Fruit fly (Drosophila melanogaster) whole organism, embryonic: Measurements from ENCODE around the gene CG9986.

Source experiments
- CG11560 ChIP-seq: fragments of 200-800 bp; sonication (Bioruptor generic); IDR thresholded peaks from 3 replicates; pipeline ENCODE4 v1.3.6; 2022; ENCODE audit warnings: missing biosample characterization, missing genetic modification characterization
- CG12299 ChIP-seq: fragments of 200-800 bp; sonication (Bioruptor generic); optimal IDR thresholded peaks from 2 replicates; lab custom pipeline; 2018; ENCODE audit warnings: missing biosample characterization, mild to moderate bottlenecking, missing genetic modification characterization
- CG13624 ChIP-seq: fragments of 200-800 bp; sonication (Bioruptor generic); optimal IDR thresholded peaks from 2 replicates; lab custom pipeline; 2016; ENCODE audit warnings: missing biosample characterization, missing genetic modification characterization
- CG1602 ChIP-seq: fragments of 200-800 bp; sonication (Bioruptor generic); optimal IDR thresholded peaks from 3 replicates; lab custom pipeline; 2016; ENCODE audit warnings: missing biosample characterization, missing genetic modification characterization
- CG1647 ChIP-seq: fragments of 200-800 bp; sonication (Bioruptor generic); optimal IDR thresholded peaks from 3 replicates; lab custom pipeline; 2016; ENCODE audit warnings: missing biosample characterization, missing genetic modification characterization
- CG17385 ChIP-seq: fragments of 200-800 bp; sonication (Bioruptor generic); optimal IDR thresholded peaks from 3 replicates; lab custom pipeline; 2018; ENCODE audit warnings: missing biosample characterization, mild to moderate bottlenecking, missing genetic modification characterization
- CG34224 ChIP-seq: fragments of 200-800 bp; sonication (Bioruptor generic); IDR thresholded peaks from 3 replicates; pipeline ENCODE4 v1.3.6; 2022; ENCODE audit warnings: missing biosample characterization, missing genetic modification characterization; ENCODE audit not compliant: partially characterized antibody
- CG3838 ChIP-seq: fragments of 200-800 bp; sonication (Bioruptor generic); optimal IDR thresholded peaks from 3 replicates; lab custom pipeline; 2016; ENCODE audit warnings: missing biosample characterization, missing genetic modification characterization
- CG3995 ChIP-seq: fragments of 200-800 bp; sonication (Bioruptor generic); optimal IDR thresholded peaks from 3 replicates; lab custom pipeline; 2016; ENCODE audit warnings: missing biosample characterization, missing genetic modification characterization
- CG4854 ChIP-seq: fragments of 200-800 bp; sonication (Bioruptor generic); optimal IDR thresholded peaks from 2 replicates; lab custom pipeline; 2016; ENCODE audit warnings: missing biosample characterization, missing genetic modification characterization, inconsistent platforms
- CG5245 ChIP-seq: fragments of 200-800 bp; sonication (Bioruptor generic); optimal IDR thresholded peaks from 3 replicates; lab custom pipeline; 2016; ENCODE audit warnings: missing biosample characterization, missing genetic modification characterization
- CG6854 ChIP-seq: fragments of 200-800 bp; sonication (Bioruptor generic); optimal IDR thresholded peaks from 3 replicates; lab custom pipeline; 2017; ENCODE audit warnings: missing biosample characterization, mild to moderate bottlenecking, missing genetic modification characterization
- CG8388 ChIP-seq: fragments of 200-800 bp; sonication (Bioruptor generic); optimal IDR thresholded peaks from 2 replicates; lab custom pipeline; 2019; ENCODE audit warnings: missing biosample characterization, mild to moderate bottlenecking, missing genetic modification characterization, moderate library complexity
- CG9727 ChIP-seq: fragments of 200-800 bp; sonication (Bioruptor generic); optimal IDR thresholded peaks from 3 replicates; lab custom pipeline; 2017; ENCODE audit warnings: missing biosample characterization, mild to moderate bottlenecking, missing genetic modification characterization
- CG9817 ChIP-seq: fragments of 200-800 bp; sonication (Bioruptor generic); optimal IDR thresholded peaks from 2 replicates; lab custom pipeline; 2018; ENCODE audit warnings: missing biosample characterization, mild to moderate bottlenecking, missing genetic modification characterization, moderate library complexity
- D ChIP-seq, 2 experiments: fragments of 200-800 bp in 1 of 2; fragments of >200 bp in 1 of 2; sonication (Bioruptor generic) in 1 of 2; optimal IDR thresholded peaks; 2 replicates in 1 of 2; 3 replicates in 1 of 2; lab custom pipeline; 2017; ENCODE audit warnings: mild to moderate bottlenecking in 1 of 2, missing biosample characterization in 1 of 2, missing genetic modification characterization in 1 of 2, missing genetic modification reagents in 1 of 2
- D19A ChIP-seq: fragments of 200-800 bp; optimal IDR thresholded peaks from 3 replicates; lab custom pipeline; 2019; ENCODE audit warnings: missing biosample characterization, mild to moderate bottlenecking, missing genetic modification characterization, moderate library complexity
- Dip3 ChIP-seq: fragments of 200-800 bp; sonication (Bioruptor generic); optimal IDR thresholded peaks from 3 replicates; lab custom pipeline; 2016; ENCODE audit warnings: missing biosample characterization, missing genetic modification characterization
- Dp ChIP-seq: fragments of 200-800 bp; sonication (Bioruptor generic); optimal IDR thresholded peaks from 2 replicates; lab custom pipeline; 2018; ENCODE audit warnings: missing biosample characterization, mild to moderate bottlenecking, missing genetic modification characterization, moderate library complexity
- Elba2 ChIP-seq: fragments of 200-800 bp; sonication (Bioruptor generic); optimal IDR thresholded peaks from 3 replicates; lab custom pipeline; 2016; ENCODE audit warnings: missing biosample characterization, missing genetic modification characterization
- Fer2 ChIP-seq: fragments of 200-800 bp; sonication (Bioruptor generic); optimal IDR thresholded peaks from 2 replicates; lab custom pipeline; 2018; ENCODE audit warnings: missing biosample characterization, mild to moderate bottlenecking, missing genetic modification characterization, moderate library complexity
- Gsc ChIP-seq: fragments of 200-800 bp; sonication (Bioruptor generic); IDR thresholded peaks from 2 replicates; pipeline ENCODE4 v1.3.6; 2022; ENCODE audit warnings: missing biosample characterization, missing genetic modification characterization
- H15 ChIP-seq: fragments of 200-800 bp; sonication (Bioruptor generic); IDR thresholded peaks from 3 replicates; pipeline ENCODE4 v1.3.6; 2022; ENCODE audit warnings: missing biosample characterization, missing genetic modification characterization
- HLH4C ChIP-seq: fragments of 200-800 bp; sonication (Bioruptor generic); IDR thresholded peaks from 3 replicates; pipeline ENCODE4 v1.3.6; 2022; ENCODE audit warnings: missing biosample characterization, missing genetic modification characterization; ENCODE audit not compliant: partially characterized antibody
- Hmx ChIP-seq: fragments of 200-800 bp; sonication (Bioruptor generic); optimal IDR thresholded peaks from 2 replicates; lab custom pipeline; 2016; ENCODE audit warnings: missing biosample characterization, missing genetic modification characterization
- ap ChIP-seq: fragments of 200-800 bp; sonication (Bioruptor generic); IDR thresholded peaks from 2 replicates; pipeline ENCODE4 v1.3.6; 2022; ENCODE audit warnings: missing biosample characterization, missing genetic modification characterization
- cad ChIP-seq: fragments of >200 bp; optimal IDR thresholded peaks from 2 replicates; lab custom pipeline; 2017; ENCODE audit warnings: missing biosample characterization, missing genetic modification characterization
- caup ChIP-seq: fragments of 200-800 bp; sonication (Bioruptor generic); optimal IDR thresholded peaks from 3 replicates; lab custom pipeline; 2017; ENCODE audit warnings: missing biosample characterization, mild to moderate bottlenecking, missing genetic modification characterization, moderate library complexity; ENCODE audit not compliant: severe bottlenecking
- dm ChIP-seq: fragments of 200-800 bp; sonication (Bioruptor generic); optimal IDR thresholded peaks from 3 replicates; lab custom pipeline; 2016; ENCODE audit warnings: missing biosample characterization, missing genetic modification characterization
- dmrt11E ChIP-seq: fragments of 200-800 bp; sonication (Bioruptor generic); optimal IDR thresholded peaks from 3 replicates; lab custom pipeline; 2018; ENCODE audit warnings: missing biosample characterization, mild to moderate bottlenecking, missing genetic modification characterization, moderate library complexity
- dmrt99B ChIP-seq: fragments of 200-800 bp; sonication (Bioruptor generic); optimal IDR thresholded peaks from 2 replicates; lab custom pipeline; 2018; ENCODE audit warnings: missing biosample characterization, mild to moderate bottlenecking, missing genetic modification characterization, moderate library complexity
- ems ChIP-seq: fragments of 200-800 bp; sonication (Bioruptor generic); optimal IDR thresholded peaks from 3 replicates; lab custom pipeline; 2016; ENCODE audit warnings: missing biosample characterization, missing genetic modification characterization
- fd3F ChIP-seq: fragments of 200-800 bp; sonication (Bioruptor generic); optimal IDR thresholded peaks from 2 replicates; lab custom pipeline; 2018; ENCODE audit warnings: missing biosample characterization, mild to moderate bottlenecking, missing genetic modification characterization, moderate library complexity
- fd96Cb ChIP-seq: fragments of 200-800 bp; sonication (Bioruptor generic); optimal IDR thresholded peaks from 2 replicates; lab custom pipeline; 2018; ENCODE audit warnings: missing biosample characterization, mild to moderate bottlenecking, missing genetic modification characterization, moderate library complexity
- kah ChIP-seq: fragments of 200-800 bp; sonication (Bioruptor generic); optimal IDR thresholded peaks from 2 replicates; lab custom pipeline; 2018; ENCODE audit warnings: missing biosample characterization, mild to moderate bottlenecking, missing genetic modification characterization
- lmd ChIP-seq: fragments of 200-800 bp; sonication (Bioruptor generic); IDR thresholded peaks from 2 replicates; pipeline ENCODE4 v1.3.6; 2022; ENCODE audit warnings: missing biosample characterization, missing genetic modification characterization
- otp ChIP-seq: fragments of 200-800 bp; sonication (Bioruptor generic); IDR thresholded peaks from 3 replicates; pipeline ENCODE4, ENCODE4 v1.3.6; 2022; ENCODE audit warnings: missing biosample characterization, missing genetic modification characterization
- pita ChIP-seq: fragments of 200-800 bp; sonication (Bioruptor generic); optimal IDR thresholded peaks from 2 replicates; lab custom pipeline; 2017; ENCODE audit warnings: missing biosample characterization, mild to moderate bottlenecking, missing genetic modification characterization
- psq ChIP-seq: fragments of 200-800 bp; sonication (Bioruptor generic); optimal IDR thresholded peaks from 2 replicates; lab custom pipeline; 2017; ENCODE audit warnings: missing biosample characterization, missing genetic modification characterization
- ranshi ChIP-seq: fragments of 200-800 bp; sonication (Bioruptor generic); IDR thresholded peaks from 2 replicates; pipeline ENCODE4 v1.3.6; 2022; ENCODE audit warnings: missing biosample characterization, missing genetic modification characterization
- row ChIP-seq: fragments of 200-800 bp; sonication (Bioruptor generic); IDR thresholded peaks from 3 replicates; pipeline ENCODE4 v1.3.6; 2022; ENCODE audit warnings: missing biosample characterization, missing genetic modification characterization
- sd ChIP-seq: fragments of 200-800 bp; sonication (Bioruptor generic); optimal IDR thresholded peaks from 3 replicates; lab custom pipeline; 2018; ENCODE audit warnings: missing biosample characterization, mild to moderate bottlenecking, missing genetic modification characterization, moderate library complexity
- seq ChIP-seq: fragments of 200-800 bp; sonication (Bioruptor generic); IDR thresholded peaks from 2 replicates; pipeline ENCODE4 v1.3.6; 2022; ENCODE audit warnings: missing biosample characterization, missing genetic modification characterization
- slou ChIP-seq: fragments of 200-800 bp; sonication (Bioruptor generic); optimal IDR thresholded peaks from 3 replicates; lab custom pipeline; 2016; ENCODE audit warnings: missing biosample characterization, missing genetic modification characterization
- tap ChIP-seq: fragments of 200-800 bp; optimal IDR thresholded peaks from 3 replicates; lab custom pipeline; 2019; ENCODE audit warnings: missing biosample characterization, mild to moderate bottlenecking, missing genetic modification characterization, moderate library complexity
- ttk ChIP-seq: fragments of 200-800 bp; sonication (Bioruptor generic); IDR thresholded peaks from 2 replicates; pipeline ENCODE4 v2.1.2; 2022; ENCODE audit warnings: missing biosample characterization, missing genetic modification characterization
- usp ChIP-seq: fragments of >200 bp; optimal IDR thresholded peaks from 2 replicates; lab custom pipeline; 2017; ENCODE audit warnings: missing biosample characterization, missing genetic modification characterization
- vfl ChIP-seq: fragments of 200-800 bp; sonication (Bioruptor generic); optimal IDR thresholded peaks from 2 replicates; lab custom pipeline; 2016; ENCODE audit warnings: missing biosample characterization, missing genetic modification characterization
- vnd ChIP-seq: fragments of 200-800 bp; sonication (Bioruptor generic); IDR thresholded peaks from 3 replicates; pipeline ENCODE4 v1.3.6; 2022; ENCODE audit warnings: missing biosample characterization, missing genetic modification characterization; ENCODE audit not compliant: partially characterized antibody
- wor ChIP-seq: fragments of 200-800 bp; sonication (Bioruptor generic); IDR thresholded peaks from 2 replicates; pipeline ENCODE4 v1.3.6; 2022; ENCODE audit warnings: missing biosample characterization, missing genetic modification characterization
- z ChIP-seq: fragments of 200-800 bp; sonication (Bioruptor generic); IDR thresholded peaks from 3 replicates; pipeline ENCODE4 v1.3.6; 2022; ENCODE audit warnings: missing biosample characterization, missing genetic modification characterization

Gene CG9986

DNA sequence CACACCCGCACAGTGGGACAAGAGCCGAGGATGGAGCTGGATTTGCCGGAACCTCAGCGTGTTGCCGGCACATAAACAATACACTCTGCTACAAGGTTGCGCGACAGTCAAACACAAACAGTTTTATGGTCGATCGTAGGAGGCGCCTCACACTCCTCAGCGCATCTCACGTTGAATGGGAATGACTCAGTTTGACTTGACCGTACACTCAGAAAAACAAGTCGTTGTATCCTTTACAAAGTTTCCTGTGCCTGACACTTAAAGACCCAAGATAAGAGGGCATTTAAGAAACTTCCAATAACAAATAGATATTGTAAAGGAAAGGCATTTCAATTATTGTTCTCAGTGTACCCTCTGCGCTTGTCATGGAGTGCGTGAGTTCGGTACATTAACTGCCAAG, 25.9 kb downstream of the CG9986 start (continued):
- TF ChIP-seq vfl (GFP tag; lab: Kevin White, UChicago) = peak; percentile 29
- TF ChIP-seq z (GFP tag; lab: Robert Waterston, UW) = no peak
- TF ChIP-seq pita = no peak
- TF ChIP-seq CG13624 = peak; percentile 12
- no peak for TF ChIP-seq Hmx (GFP tag; lab: Kevin White, UChicago)
- TF ChIP-seq CG1647 (GFP tag; lab: Kevin White, UChicago) = peak; percentile 3
- TF ChIP-seq fd3F (GFP tag; lab: Kevin White, UChicago) = no peak
- peak; percentile 46 for TF ChIP-seq D19A
- peak; percentile 52 for TF ChIP-seq CG8388 (GFP tag; lab: Kevin White, UChicago)
- TF ChIP-seq slou (GFP tag; lab: Kevin White, UChicago) = peak; percentile 46
- TF ChIP-seq otp (GFP tag; lab: Robert Waterston, UW) = peak; percentile 45; the same call in 1 of the 3 replicates
- TF ChIP-seq vnd (GFP tag; lab: Robert Waterston, UW) = no peak
- TF ChIP-seq ttk = peak; percentile 60; the same call in 1 of the 2 replicates
- TF ChIP-seq CG9817 = peak; percentile 19
- TF ChIP-seq CG4854 (GFP tag; lab: Kevin White, UChicago) = peak; percentile 26
- no peak for TF ChIP-seq Dp
- TF ChIP-seq CG3995 (GFP tag; lab: Kevin White, UChicago) = no peak
- TF ChIP-seq fd96Cb (tag; lab: Kevin White, UChicago) = peak; percentile 67
- peak; percentile 35 for TF ChIP-seq tap (tag; lab: Kevin White, UChicago)
- TF ChIP-seq row (GFP tag; lab: Robert Waterston, UW) = peak; percentile 69
- TF ChIP-seq CG11560 (tag; lab: Robert Waterston, UW) = no peak
- TF ChIP-seq CG12299 (tag; lab: Kevin White, UChicago) = no peak
- TF ChIP-seq usp (GFP tag; lab: Kevin White, UChicago) = no peak
- TF ChIP-seq D (optimal IDR thresholded peaks at IDR 0.05; lab: Kevin White, UChicago) = peak; percentile 8
- TF ChIP-seq D (GFP tag; optimal IDR thresholded peaks at IDR 0.05; lab: Kevin White, UChicago) = peak; percentile 62
- TF ChIP-seq CG1602 (GFP tag; lab: Kevin White, UChicago) = peak; percentile 13
- peak; percentile 62 for TF ChIP-seq dmrt11E (tag; lab: Kevin White, UChicago)
- TF ChIP-seq Gsc (GFP tag; lab: Robert Waterston, UW) = 0 out of 2 replicates have a peak, but pooled peaks have one; percentile 27
- TF ChIP-seq CG3838 = no peak
- no peak for TF ChIP-seq CG6854
- TF ChIP-seq CG9727 (GFP tag; lab: Kevin White, UChicago) = peak; percentile 71
- TF ChIP-seq cad (GFP tag; lab: Kevin White, UChicago) = peak; percentile 89
- TF ChIP-seq CG17385 (GFP tag; lab: Kevin White, UChicago) = peak; percentile 6
- no peak for TF ChIP-seq wor (GFP tag; lab: Robert Waterston, UW)
- TF ChIP-seq ap = no peak
- peak; percentile 46 for TF ChIP-seq lmd (GFP tag; lab: Robert Waterston, UW)
- peak; percentile 68 for TF ChIP-seq dmrt99B (tag; lab: Kevin White, UChicago)
- no peak for TF ChIP-seq psq (GFP tag; lab: Kevin White, UChicago)
- TF ChIP-seq ems (GFP tag; lab: Kevin White, UChicago) = no peak
- TF ChIP-seq Elba2 (GFP tag; lab: Kevin White, UChicago) = peak; percentile 43
- no peak for TF ChIP-seq Dip3 (GFP tag; lab: Kevin White, UChicago)
- no peak for TF ChIP-seq H15 (GFP tag; lab: Robert Waterston, UW)
- no peak for TF ChIP-seq seq (GFP tag; lab: Robert Waterston, UW)
- TF ChIP-seq ranshi (GFP tag; lab: Robert Waterston, UW) = peak; percentile 64; the same call in 1 of the 2 replicates
- peak; percentile 58 for TF ChIP-seq CG5245 (GFP tag; lab: Kevin White, UChicago)
- TF ChIP-seq sd = no peak
- peak; percentile 33 for TF ChIP-seq caup
- TF ChIP-seq dm (GFP tag; lab: Kevin White, UChicago) = no peak
- TF ChIP-seq CG34224 (GFP tag; lab: Robert Waterston, UW) = no peak
- no peak for TF ChIP-seq HLH4C (GFP tag; lab: Robert Waterston, UW)
- TF ChIP-seq Fer2 = no peak
- TF ChIP-seq kah (GFP tag; lab: Kevin White, UChicago) = no peak
